Fruit fly (Drosophila melanogaster): ENCODE measurements around the gene CG42813.

The CG42813 gene

DNA sequence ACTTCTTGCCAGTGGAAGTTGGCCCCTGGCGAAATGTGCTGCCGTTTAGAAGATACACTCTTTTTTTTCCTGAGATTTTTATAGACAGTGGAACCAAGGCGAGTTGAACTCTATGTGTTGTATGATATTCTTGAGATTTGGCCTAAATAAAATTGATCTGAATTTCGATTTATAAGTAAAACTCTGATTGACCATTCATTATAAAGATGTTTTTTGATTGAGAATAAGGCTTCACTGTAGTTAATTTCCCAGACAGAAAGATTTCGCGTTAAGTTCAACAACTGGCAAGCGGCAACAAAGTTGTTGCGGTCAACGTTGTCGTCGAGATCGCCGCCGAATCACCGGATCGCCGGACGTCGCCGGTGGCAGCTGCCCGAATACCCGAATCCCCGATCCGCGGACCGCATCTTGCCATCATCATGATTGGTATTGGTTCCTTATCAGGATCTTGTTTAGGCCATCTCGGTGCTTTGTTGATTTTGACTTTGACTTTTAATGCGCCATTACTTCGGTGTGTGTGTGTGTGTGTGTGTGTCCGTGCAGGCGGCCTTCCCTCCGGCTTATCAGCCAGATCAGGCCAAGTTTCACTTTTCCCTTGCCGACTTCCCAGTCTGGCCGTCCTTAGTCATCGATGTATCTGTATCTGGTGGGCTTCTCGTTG, 6.2 kb downstream of the CG42813 start (continued):
- peak; percentile 98 for TF ChIP-seq dsx (GFP tag; optimal IDR thresholded peaks at IDR 0.05; ENCODE audit: poor library complexity, severe bottlenecking)
- TF ChIP-seq esn (GFP tag; optimal IDR thresholded peaks at IDR 0.05), result peak; percentile 32
- TF ChIP-seq CG15336 (GFP tag; IDR thresholded peaks at IDR 0.05), result no peak
- no peak for TF ChIP-seq fd85E (GFP tag; optimal IDR thresholded peaks at IDR 0.05)
- TF ChIP-seq CG6854 (GFP tag; optimal IDR thresholded peaks at IDR 0.05), result no peak
- no peak for TF ChIP-seq fkh (GFP tag; optimal IDR thresholded peaks at IDR 0.05)
- TF ChIP-seq CG11294 (GFP tag; IDR thresholded peaks at IDR 0.05), result no peak
- peak; percentile 27 for TF ChIP-seq pdm3 (GFP tag; optimal IDR thresholded peaks at IDR 0.05)
- TF ChIP-seq CG34406 (GFP tag; optimal IDR thresholded peaks at IDR 0.05), result peak; percentile 46
- peak; percentile 23 for TF ChIP-seq Sox102F (GFP tag; optimal IDR thresholded peaks at IDR 0.05)
- peak; percentile 48 for TF ChIP-seq svp (GFP tag)
- TF ChIP-seq achi (GFP tag; optimal IDR thresholded peaks at IDR 0.05), result peak; percentile 39
- no peak for TF ChIP-seq dac (GFP tag; optimal IDR thresholded peaks at IDR 0.05)
- TF ChIP-seq CG32006 (GFP tag; optimal IDR thresholded peaks at IDR 0.05), result peak; percentile 7
- peak; percentile 37 for TF ChIP-seq topi (GFP tag; optimal IDR thresholded peaks at IDR 0.05)
- TF ChIP-seq Hr4 (GFP tag; optimal IDR thresholded peaks at IDR 0.05), result no peak
- TF ChIP-seq CG4318 (GFP tag; optimal IDR thresholded peaks at IDR 0.05), result no peak
- TF ChIP-seq Gug (GFP tag; IDR thresholded peaks at IDR 0.05), result no peak

DNA sequence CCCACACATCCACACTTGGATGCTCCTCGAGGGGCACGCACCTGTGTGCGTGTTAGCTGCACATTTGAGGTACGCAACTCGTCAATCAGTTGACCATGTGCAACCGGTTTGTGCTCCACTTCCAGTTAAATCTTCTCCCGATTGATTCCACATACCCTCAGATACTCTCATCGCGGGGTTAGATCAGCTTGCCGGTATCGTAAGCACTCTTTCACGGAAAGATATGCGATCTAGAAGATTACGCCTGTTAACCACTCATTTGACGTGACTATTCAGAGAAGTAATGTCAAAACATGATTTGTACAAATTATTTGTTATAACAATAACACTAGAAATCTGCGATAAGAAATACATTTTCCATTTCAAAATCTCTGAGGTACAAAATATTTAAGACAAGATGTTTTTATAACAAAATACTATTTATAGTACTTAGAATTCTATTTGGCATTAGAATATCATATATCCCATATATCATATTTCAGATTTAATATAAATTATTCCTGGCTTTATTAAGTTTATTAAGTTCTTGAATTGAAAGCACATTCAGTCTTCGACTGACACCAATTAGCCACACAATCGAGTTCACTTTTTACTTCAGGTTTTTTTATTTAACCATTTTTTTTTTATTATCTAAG, 7.4 kb downstream of the CG42813 start:
- TF ChIP-seq svp (GFP tag), result peak; percentile 36
- no peak for TF ChIP-seq Ets21C (GFP tag; optimal IDR thresholded peaks at IDR 0.05)
- peak; percentile 20 for TF ChIP-seq Hr4 (GFP tag; optimal IDR thresholded peaks at IDR 0.05)
- peak in 1 of 2 experiments; percentile 88 for TF ChIP-seq ss (GFP tag; optimal IDR thresholded peaks at IDR 0.05)
- peak; percentile 52 for TF ChIP-seq Eip78C (GFP tag)
- TF ChIP-seq CG4318 (GFP tag; optimal IDR thresholded peaks at IDR 0.05), result peak; percentile 21
- peak; percentile 1 for TF ChIP-seq Met (GFP tag; optimal IDR thresholded peaks at IDR 0.05)
- TF ChIP-seq esn (GFP tag; optimal IDR thresholded peaks at IDR 0.05), result peak; percentile 45
- TF ChIP-seq CG32006 (GFP tag; optimal IDR thresholded peaks at IDR 0.05), result peak; percentile 62
- TF ChIP-seq achi (GFP tag; optimal IDR thresholded peaks at IDR 0.05), result no peak
- 0 out of 3 replicates have a peak, but pooled peaks have one; percentile 12 for TF ChIP-seq eg (GFP tag; IDR thresholded peaks at IDR 0.05)
- TF ChIP-seq Eip75B (GFP tag; optimal IDR thresholded peaks at IDR 0.05), result no peak
- TF ChIP-seq CG10631 (GFP tag; optimal IDR thresholded peaks at IDR 0.05), result peak; percentile 7
- TF ChIP-seq acj6 (GFP tag; optimal IDR thresholded peaks at IDR 0.05), result peak; percentile 21

DNA sequence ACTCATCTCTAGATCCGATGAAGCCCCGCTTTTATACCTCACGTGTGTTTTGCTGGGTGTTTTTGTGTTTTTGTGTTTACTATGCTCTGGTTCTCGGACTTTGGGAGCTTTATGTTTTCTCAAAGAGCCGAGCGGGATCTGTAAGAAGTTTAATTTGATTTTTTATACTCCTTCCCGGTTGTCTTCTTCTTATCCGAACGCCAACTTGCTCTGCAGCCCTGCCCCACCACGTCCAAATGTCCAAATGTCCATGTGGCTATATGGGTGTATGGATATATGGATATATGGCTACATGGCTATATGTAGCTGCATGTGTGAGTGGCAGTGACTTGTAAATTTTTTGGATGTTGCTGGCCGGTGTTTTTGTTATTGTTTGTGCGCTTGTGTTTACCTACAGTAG, 9.5 kb downstream of the CG42813 start:
- TF ChIP-seq CG11294 (GFP tag; IDR thresholded peaks at IDR 0.05) (no peak), Ets21C (GFP tag; optimal IDR thresholded peaks at IDR 0.05) (no peak), dsx (GFP tag; optimal IDR thresholded peaks at IDR 0.05; ENCODE audit: poor library complexity, severe bottlenecking) (peak; percentile 4), CG31627 (GFP tag; optimal IDR thresholded peaks at IDR 0.05) (no peak), CG10631 (GFP tag; optimal IDR thresholded peaks at IDR 0.05) (no peak), svp (GFP tag) (no peak), lz (GFP tag; optimal IDR thresholded peaks at IDR 0.05) (no peak), fkh (GFP tag; optimal IDR thresholded peaks at IDR 0.05) (no peak), spab (GFP tag; optimal IDR thresholded peaks at IDR 0.05) (no peak), CG11902 (GFP tag; optimal IDR thresholded peaks at IDR 0.05) (no peak), achi (GFP tag; optimal IDR thresholded peaks at IDR 0.05) (no peak), ss (GFP tag; optimal IDR thresholded peaks at IDR 0.05) (peak in 1 of 2 experiments; percentile 25), salr (GFP tag; optimal IDR thresholded peaks at IDR 0.05) (no peak), CG6854 (GFP tag; optimal IDR thresholded peaks at IDR 0.05) (peak; percentile 70), Sox14 (GFP tag; optimal IDR thresholded peaks at IDR 0.05) (no peak), acj6 (GFP tag; optimal IDR thresholded peaks at IDR 0.05) (no peak), CG9139 (GFP tag; optimal IDR thresholded peaks at IDR 0.05) (no peak), net (GFP tag; optimal IDR thresholded peaks at IDR 0.05) (no peak)

All from whole organism, prepupa.